Fruit fly (Drosophila melanogaster) whole organism, embryonic: ENCODE results near the gene CG14625.

ENCODE experiments used
- CG10543 ChIP-seq: fragments of 200-800 bp; sonication (Bioruptor generic); optimal IDR thresholded peaks from 3 replicates; lab custom pipeline; 2017; ENCODE audit warnings: missing biosample characterization, mild to moderate bottlenecking, missing genetic modification characterization, moderate library complexity
- CG11560 ChIP-seq: fragments of 200-800 bp; sonication (Bioruptor generic); IDR thresholded peaks from 3 replicates; pipeline ENCODE4 v1.3.6; 2022; ENCODE audit warnings: missing biosample characterization, missing genetic modification characterization
- CG11696 ChIP-seq: fragments of 200-800 bp; sonication (Bioruptor generic); IDR thresholded peaks from 2 replicates; pipeline ENCODE4 v1.3.6; 2022; ENCODE audit warnings: missing biosample characterization, missing genetic modification characterization
- CG1792 ChIP-seq: fragments of 200-800 bp; sonication (Bioruptor generic); optimal IDR thresholded peaks from 2 replicates; lab custom pipeline; 2016; ENCODE audit warnings: missing biosample characterization, missing genetic modification characterization
- CG2875 ChIP-seq: fragments of 200-800 bp; sonication (Bioruptor generic); optimal IDR thresholded peaks from 2 replicates; lab custom pipeline; 2017; ENCODE audit warnings: missing biosample characterization, mild to moderate bottlenecking, missing genetic modification characterization, missing genetic modification reagents
- CG30403 ChIP-seq: fragments of 200-800 bp; sonication (Bioruptor generic); optimal IDR thresholded peaks from 3 replicates; lab custom pipeline; 2016; ENCODE audit warnings: missing biosample characterization, missing genetic modification characterization
- CG3163 ChIP-seq: fragments of 200-800 bp; sonication (Bioruptor generic); optimal IDR thresholded peaks from 3 replicates; lab custom pipeline; 2016; ENCODE audit warnings: missing biosample characterization, missing genetic modification characterization
- CG7839 ChIP-seq: fragments of 200-800 bp; sonication (Bioruptor generic); optimal IDR thresholded peaks from 3 replicates; lab custom pipeline; 2018; ENCODE audit warnings: missing biosample characterization, mild to moderate bottlenecking, missing genetic modification characterization, moderate library complexity
- CG7928 ChIP-seq: fragments of 200-800 bp; sonication (Bioruptor generic); optimal IDR thresholded peaks from 2 replicates; lab custom pipeline; 2017; ENCODE audit warnings: missing biosample characterization, mild to moderate bottlenecking, missing genetic modification characterization
- CG8944 ChIP-seq: fragments of 200-800 bp; sonication (Bioruptor generic); optimal IDR thresholded peaks from 3 replicates; lab custom pipeline; 2016; ENCODE audit warnings: missing biosample characterization, missing genetic modification characterization
- CHES-1-like ChIP-seq: fragments of 200-800 bp; sonication (Bioruptor generic); optimal IDR thresholded peaks from 2 replicates; lab custom pipeline; 2016; ENCODE audit warnings: missing biosample characterization, missing genetic modification characterization
- Chrac-16 ChIP-seq: fragments of 200-800 bp; sonication (Bioruptor generic); optimal IDR thresholded peaks from 3 replicates; lab custom pipeline; 2016; ENCODE audit warnings: missing biosample characterization, missing genetic modification characterization
- CkIIα-i1 ChIP-seq: fragments of 200-800 bp; sonication (Bioruptor generic); IDR thresholded peaks from 2 replicates; pipeline ENCODE4 v1.3.6; 2022; ENCODE audit warnings: missing biosample characterization, missing genetic modification characterization
- Dek ChIP-seq: fragments of 200-800 bp; sonication (Bioruptor generic); optimal IDR thresholded peaks from 3 replicates; lab custom pipeline; 2019; ENCODE audit warnings: missing biosample characterization, mild to moderate bottlenecking, missing genetic modification characterization, moderate library complexity
- Dip3 ChIP-seq: fragments of 200-800 bp; sonication (Bioruptor generic); optimal IDR thresholded peaks from 3 replicates; lab custom pipeline; 2016; ENCODE audit warnings: missing biosample characterization, missing genetic modification characterization
- Drgx ChIP-seq: fragments of 200-800 bp; sonication (Bioruptor generic); IDR thresholded peaks from 2 replicates; pipeline ENCODE4 v1.3.6; 2022; ENCODE audit warnings: missing biosample characterization, missing genetic modification characterization
- Elba2 ChIP-seq: fragments of 200-800 bp; sonication (Bioruptor generic); optimal IDR thresholded peaks from 3 replicates; lab custom pipeline; 2016; ENCODE audit warnings: missing biosample characterization, missing genetic modification characterization
- Fer1 ChIP-seq: fragments of 200-800 bp; sonication (Bioruptor generic); optimal IDR thresholded peaks from 2 replicates; lab custom pipeline; 2017; ENCODE audit warnings: missing biosample characterization, mild to moderate bottlenecking, missing genetic modification characterization
- Fer2 ChIP-seq: fragments of 200-800 bp; sonication (Bioruptor generic); optimal IDR thresholded peaks from 2 replicates; lab custom pipeline; 2018; ENCODE audit warnings: missing biosample characterization, mild to moderate bottlenecking, missing genetic modification characterization, moderate library complexity
- HHEX ChIP-seq: fragments of 200-800 bp; sonication (Bioruptor generic); optimal IDR thresholded peaks from 3 replicates; lab custom pipeline; 2017; ENCODE audit warnings: missing biosample characterization, mild to moderate bottlenecking, missing genetic modification characterization, missing genetic modification reagents
- HLH54F ChIP-seq: fragments of 200-800 bp; sonication (Bioruptor generic); optimal IDR thresholded peaks from 3 replicates; lab custom pipeline; 2016; ENCODE audit warnings: missing biosample characterization, missing genetic modification characterization
- Nf-YB ChIP-seq: fragments of 200-800 bp; sonication (Bioruptor generic); optimal IDR thresholded peaks from 3 replicates; lab custom pipeline; 2019; ENCODE audit warnings: missing biosample characterization, mild to moderate bottlenecking, missing genetic modification characterization, moderate library complexity
- NfI ChIP-seq: fragments of 200-800 bp; sonication (Bioruptor generic); optimal IDR thresholded peaks from 3 replicates; lab custom pipeline; 2018; ENCODE audit warnings: missing biosample characterization, mild to moderate bottlenecking, missing genetic modification characterization, moderate library complexity
- Pdp1 ChIP-seq, 2 experiments: fragments of 200-800 bp; sonication (Bioruptor generic); optimal IDR thresholded peaks; 3 replicates each; lab custom pipeline; 2016; ENCODE audit warnings: missing biosample characterization in 2 of 2, missing genetic modification characterization in 2 of 2, mild to moderate bottlenecking in 1 of 2, moderate library complexity in 1 of 2
- YL-1 ChIP-seq: fragments of 200-800 bp; sonication (Bioruptor generic); optimal IDR thresholded peaks from 3 replicates; lab custom pipeline; 2017; ENCODE audit warnings: missing biosample characterization, mild to moderate bottlenecking, missing genetic modification characterization
- aop ChIP-seq: fragments of 200-800 bp; sonication (Bioruptor generic); IDR thresholded peaks from 2 replicates; pipeline ENCODE4 v1.3.6; 2022; ENCODE audit warnings: missing biosample characterization, missing genetic modification characterization
- az2 ChIP-seq: fragments of 200-800 bp; sonication (Bioruptor generic); optimal IDR thresholded peaks from 3 replicates; lab custom pipeline; 2016; ENCODE audit warnings: missing biosample characterization, missing genetic modification characterization
- dati ChIP-seq: fragments of 200-800 bp; sonication (Bioruptor generic); IDR thresholded peaks from 2 replicates; pipeline ENCODE4 v1.3.6; 2022; ENCODE audit warnings: missing biosample characterization, missing genetic modification characterization
- dysf ChIP-seq: fragments of 200-800 bp; sonication (Bioruptor generic); IDR thresholded peaks from 3 replicates; pipeline ENCODE4 v1.3.6; 2022; ENCODE audit warnings: missing biosample characterization, missing genetic modification characterization
- fru ChIP-seq: fragments of >200 bp; optimal IDR thresholded peaks from 2 replicates; lab custom pipeline; 2017
- gt ChIP-seq: fragments of 200-800 bp; sonication (Bioruptor generic); IDR thresholded peaks from 2 replicates; pipeline ENCODE4 v1.3.6; 2022; ENCODE audit warnings: missing biosample characterization, missing genetic modification characterization
- hb ChIP-seq: fragments of 200-800 bp; sonication (Bioruptor generic); IDR thresholded peaks from 3 replicates; pipeline ENCODE4 v1.3.6; 2022; ENCODE audit warnings: missing biosample characterization, missing genetic modification characterization; ENCODE audit not compliant: partially characterized antibody
- klu ChIP-seq: fragments of 200-800 bp; sonication (Bioruptor generic); IDR thresholded peaks from 2 replicates; pipeline ENCODE4 v1.3.6; 2022; ENCODE audit warnings: missing biosample characterization, missing genetic modification characterization
- lmd ChIP-seq: fragments of 200-800 bp; sonication (Bioruptor generic); IDR thresholded peaks from 2 replicates; pipeline ENCODE4 v1.3.6; 2022; ENCODE audit warnings: missing biosample characterization, missing genetic modification characterization
- nerfin-2 ChIP-seq: fragments of 200-800 bp; sonication (Bioruptor generic); IDR thresholded peaks from 2 replicates; pipeline ENCODE4 v1.3.6; 2022; ENCODE audit warnings: missing biosample characterization, missing genetic modification characterization; ENCODE audit not compliant: partially characterized antibody
- onecut ChIP-seq: fragments of 200-800 bp; sonication (Bioruptor generic); IDR thresholded peaks from 2 replicates; pipeline ENCODE4 v1.3.6; 2022; ENCODE audit warnings: missing biosample characterization, missing genetic modification characterization
- org-1 ChIP-seq: fragments of 200-800 bp; sonication (Bioruptor generic); optimal IDR thresholded peaks from 2 replicates; lab custom pipeline; 2017; ENCODE audit warnings: missing biosample characterization, missing genetic modification characterization
- pnt ChIP-seq: fragments of 200-800 bp; sonication (Bioruptor generic); optimal IDR thresholded peaks from 3 replicates; lab custom pipeline; 2016; ENCODE audit warnings: missing biosample characterization, missing genetic modification characterization
- pros ChIP-seq: fragments of 200-800 bp; sonication (Bioruptor generic); optimal IDR thresholded peaks from 3 replicates; lab custom pipeline; 2019; ENCODE audit warnings: missing biosample characterization, mild to moderate bottlenecking, missing genetic modification characterization, moderate library complexity
- schlank ChIP-seq: fragments of 200-800 bp; sonication (Bioruptor generic); optimal IDR thresholded peaks from 2 replicates; lab custom pipeline; 2018; ENCODE audit warnings: missing biosample characterization, mild to moderate bottlenecking, missing genetic modification characterization
- seq ChIP-seq: fragments of 200-800 bp; sonication (Bioruptor generic); IDR thresholded peaks from 2 replicates; pipeline ENCODE4 v1.3.6; 2022; ENCODE audit warnings: missing biosample characterization, missing genetic modification characterization
- sima ChIP-seq: fragments of 200-800 bp; sonication (Bioruptor generic); optimal IDR thresholded peaks from 2 replicates; lab custom pipeline; 2016; ENCODE audit warnings: missing biosample characterization, missing genetic modification characterization
- slou ChIP-seq: fragments of 200-800 bp; sonication (Bioruptor generic); optimal IDR thresholded peaks from 3 replicates; lab custom pipeline; 2016; ENCODE audit warnings: missing biosample characterization, missing genetic modification characterization
- sob ChIP-seq: fragments of 200-800 bp; sonication (Bioruptor generic); IDR thresholded peaks from 2 replicates; pipeline ENCODE4 v1.3.6; 2022; ENCODE audit warnings: missing biosample characterization, missing genetic modification characterization
- stwl ChIP-seq: fragments of 200-800 bp; sonication (Bioruptor generic); optimal IDR thresholded peaks from 3 replicates; lab custom pipeline; 2018; ENCODE audit warnings: missing biosample characterization, mild to moderate bottlenecking, missing genetic modification characterization, moderate library complexity
- sug ChIP-seq: fragments of 200-800 bp; optimal IDR thresholded peaks from 2 replicates; lab custom pipeline; 2019; ENCODE audit warnings: missing biosample characterization, mild to moderate bottlenecking, missing genetic modification characterization, moderate library complexity
- tio ChIP-seq: fragments of 200-800 bp; sonication (Bioruptor generic); optimal IDR thresholded peaks from 2 replicates; lab custom pipeline; 2017; ENCODE audit warnings: missing biosample characterization, missing genetic modification characterization, inconsistent platforms
- vvl ChIP-seq: fragments of 200-800 bp; sonication (Bioruptor generic); IDR thresholded peaks from 2 replicates; pipeline ENCODE4 v1.3.6; 2022; ENCODE audit warnings: missing biosample characterization, missing genetic modification characterization
- zen ChIP-seq: fragments of 200-800 bp; sonication (Bioruptor generic); optimal IDR thresholded peaks from 3 replicates; lab custom pipeline; 2018; ENCODE audit warnings: missing biosample characterization, mild to moderate bottlenecking, missing genetic modification characterization, moderate library complexity
- zfh1 ChIP-seq: fragments of 200-800 bp; sonication (Bioruptor generic); IDR thresholded peaks from 3 replicates; pipeline ENCODE4 v1.3.6; 2022; ENCODE audit warnings: missing biosample characterization, missing genetic modification characterization

Gene CG14625

dm6 chrX:1234817-1235617 lies 35.7 kb downstream of the CG14625 start (continued):
- TF ChIP-seq Dip3 (GFP tag; lab: Kevin White, UChicago) (peak; percentile 78), vvl (GFP tag; lab: Robert Waterston, UW) (peak; percentile 92), HLH54F (GFP tag; lab: Kevin White, UChicago) (peak; percentile 82), CG10543 (GFP tag; lab: Kevin White, UChicago) (peak; percentile 55), pros (GFP tag; lab: Kevin White, UChicago) (no peak), HHEX (GFP tag; lab: Kevin White, UChicago) (peak; percentile 66), Dek (peak; percentile 79), NfI (GFP tag; lab: Kevin White, UChicago) (peak; percentile 81), sob (peak; percentile 81), seq (GFP tag; lab: Robert Waterston, UW) (peak; percentile 76), Drgx (peak; percentile 87), Nf-YB (GFP tag; lab: Kevin White, UChicago) (peak; percentile 58), Pdp1 (GFP tag; optimal IDR thresholded peaks at IDR 0.05; lab: Kevin White, UChicago) (peak; percentile 52 to 73), CG3163 (peak; percentile 52), lmd (GFP tag; lab: Robert Waterston, UW) (peak; percentile 80), org-1 (GFP tag; lab: Kevin White, UChicago) (peak; percentile 81), klu (GFP tag; lab: Robert Waterston, UW) (peak; percentile 47; the same call in 1 of the 2 replicates), CG1792 (GFP tag; lab: Kevin White, UChicago) (peak; percentile 66), pnt (GFP tag; lab: Kevin White, UChicago) (peak; percentile 61), CG11696 (GFP tag; lab: Robert Waterston, UW) (peak; percentile 51; the same call in 1 of the 2 replicates), aop (GFP tag; lab: Robert Waterston, UW) (peak; percentile 72; the same call in 1 of the 2 replicates), tio (GFP tag; lab: Kevin White, UChicago) (peak; percentile 51), Elba2 (no peak), zen (peak; percentile 82), CG7928 (GFP tag; lab: Kevin White, UChicago) (no peak), CG30403 (peak; percentile 65), CG7839 (tag; lab: Kevin White, UChicago) (peak; percentile 86), schlank (tag; lab: Kevin White, UChicago) (peak; percentile 39), CHES-1-like (peak; percentile 69), sug (tag; lab: Kevin White, UChicago) (peak; percentile 61), stwl (tag; lab: Kevin White, UChicago) (peak; percentile 49), CG2875 (peak; percentile 55), slou (GFP tag; lab: Kevin White, UChicago) (peak; percentile 31), CkIIα-i1 (no peak), dati (GFP tag; lab: Robert Waterston, UW) (peak; percentile 64), CG8944 (GFP tag; lab: Kevin White, UChicago) (peak; percentile 58), dysf (peak; percentile 87), onecut (GFP tag; lab: Robert Waterston, UW) (peak; percentile 79), sima (GFP tag; lab: Kevin White, UChicago) (peak; percentile 11), YL-1 (GFP tag; lab: Kevin White, UChicago) (no peak), Fer2 (tag; lab: Kevin White, UChicago) (peak; percentile 44), Fer1 (GFP tag; lab: Kevin White, UChicago) (peak; percentile 78), Chrac-16 (peak; percentile 67), hb (GFP tag; lab: Robert Waterston, UW) (no peak), az2 (peak; percentile 72), fru (lab: Kevin White, UChicago) (no peak), gt (GFP tag; lab: Robert Waterston, UW) (peak; percentile 53; the same call in 1 of the 2 replicates), zfh1 (GFP tag; lab: Robert Waterston, UW) (peak; percentile 87), CG11560 (peak; percentile 49; the same call in 2 of the 3 replicates), nerfin-2 (no peak)
